Worm (Caenorhabditis elegans) whole organism, L2 larva: ENCODE measurements around the gene R04B5.5.

Source experiments
- C34F6.9 ChIP-seq: fragments of 150-350 bp; optimal IDR thresholded peaks from 2 replicates; lab custom pipeline; 2014; ENCODE audit warnings: missing biosample characterization, missing genetic modification characterization
- R02D3.7 ChIP-seq: fragments of 150-350 bp; optimal IDR thresholded peaks from 2 replicates; lab custom pipeline; 2014; ENCODE audit warnings: missing biosample characterization, missing genetic modification characterization
- Y55F3AM.14 ChIP-seq: fragments of 200-800 bp; sonication (Bioruptor generic); optimal IDR thresholded peaks from 2 replicates; lab custom pipeline; 2018; ENCODE audit warnings: mild to moderate bottlenecking, missing genetic modification characterization, missing compliant biosample characterization
- alr-1 ChIP-seq: fragments of 150-350 bp; optimal IDR thresholded peaks from 2 replicates; lab custom pipeline; 2014; ENCODE audit warnings: missing biosample characterization, missing genetic modification characterization
- ama-1 ChIP-seq: fragments of 150-350 bp; optimal IDR thresholded peaks from 2 replicates; lab custom pipeline; 2018; ENCODE audit warnings: inconsistent platforms
- blmp-1 ChIP-seq: sonication (generic microtip); optimal IDR thresholded peaks from 2 replicates; lab custom pipeline; 2017; ENCODE audit warnings: missing genetic modification characterization, mild to moderate bottlenecking, missing compliant biosample characterization, antibody characterized with exemption, moderate library complexity; ENCODE audit not compliant: insufficient read depth
- ceh-16 ChIP-seq: fragments of 150-350 bp; optimal IDR thresholded peaks from 2 replicates; lab custom pipeline; 2014; ENCODE audit warnings: missing biosample characterization, missing genetic modification characterization
- crh-2 ChIP-seq: sonication (generic microtip); optimal IDR thresholded peaks from 2 replicates; lab custom pipeline; 2017; ENCODE audit warnings: missing biosample characterization, missing genetic modification characterization
- dmd-4 ChIP-seq: sonication (generic microtip); optimal IDR thresholded peaks from 2 replicates; lab custom pipeline; 2017; ENCODE audit warnings: missing biosample characterization, missing genetic modification characterization
- egl-27 ChIP-seq: sonication (generic microtip); optimal IDR thresholded peaks from 3 replicates; lab custom pipeline; 2017; ENCODE audit warnings: missing biosample characterization, missing genetic modification reagents, missing genetic modification characterization
- elt-1 ChIP-seq: fragments of 150-350 bp; optimal IDR thresholded peaks from 2 replicates; lab custom pipeline; 2014; ENCODE audit warnings: missing biosample characterization, missing genetic modification characterization
- elt-3 ChIP-seq: sonication (generic microtip); optimal IDR thresholded peaks from 2 replicates; lab custom pipeline; 2017; ENCODE audit warnings: missing biosample characterization, missing genetic modification characterization
- fos-1 ChIP-seq: fragments of 150-350 bp; optimal IDR thresholded peaks from 2 replicates; lab custom pipeline; 2014; ENCODE audit warnings: missing biosample characterization, missing genetic modification characterization
- gmeb-1 ChIP-seq: fragments of 150-350 bp; optimal IDR thresholded peaks from 2 replicates; lab custom pipeline; 2014; ENCODE audit warnings: missing biosample characterization, missing genetic modification characterization
- lin-11 ChIP-seq: fragments of 150-350 bp; sonication (generic microtip); optimal IDR thresholded peaks from 2 replicates; lab custom pipeline; 2014; ENCODE audit warnings: missing biosample characterization, missing genetic modification characterization, inconsistent platforms, mixed read lengths
- lin-13 ChIP-seq: fragments of 150-350 bp; optimal IDR thresholded peaks from 2 replicates; lab custom pipeline; 2014; ENCODE audit warnings: missing biosample characterization, missing genetic modification reagents, missing genetic modification characterization
- lin-39 ChIP-seq: fragments of 150-350 bp; optimal IDR thresholded peaks from 2 replicates; lab custom pipeline; 2014; ENCODE audit warnings: missing biosample characterization, missing genetic modification reagents, missing genetic modification characterization
- lsy-2 ChIP-seq, 2 experiments: fragments of 150-350 bp in 1 of 2; sonication (generic microtip) in 1 of 2; optimal IDR thresholded peaks; 2 replicates each; lab custom pipeline; 2014 to 2017; ENCODE audit warnings: missing biosample characterization in 2 of 2, missing genetic modification characterization in 2 of 2
- mdl-1 ChIP-seq, 2 experiments: fragments of 150-350 bp in 1 of 2; sonication (generic microtip) in 1 of 2; optimal IDR thresholded peaks; 2 replicates each; lab custom pipeline; 2017; ENCODE audit warnings: missing biosample characterization in 2 of 2, missing genetic modification characterization in 2 of 2
- nhr-10 ChIP-seq: sonication (generic microtip); optimal IDR thresholded peaks from 2 replicates; lab custom pipeline; 2017; ENCODE audit warnings: missing biosample characterization, missing genetic modification characterization
- nhr-11 ChIP-seq: fragments of 150-350 bp; optimal IDR thresholded peaks from 2 replicates; lab custom pipeline; 2014; ENCODE audit warnings: missing biosample characterization, missing genetic modification characterization
- nhr-12 ChIP-seq: fragments of 150-350 bp; optimal IDR thresholded peaks from 2 replicates; lab custom pipeline; 2014; ENCODE audit warnings: missing biosample characterization, missing genetic modification characterization
- nhr-129 ChIP-seq: fragments of 150-350 bp; optimal IDR thresholded peaks from 2 replicates; lab custom pipeline; 2014; ENCODE audit warnings: missing biosample characterization, missing genetic modification characterization
- nhr-21 ChIP-seq: fragments of 150-350 bp; optimal IDR thresholded peaks from 2 replicates; lab custom pipeline; 2014; ENCODE audit warnings: missing biosample characterization, missing genetic modification characterization
- nhr-23 ChIP-seq: fragments of 150-350 bp; optimal IDR thresholded peaks from 2 replicates; lab custom pipeline; 2014; ENCODE audit warnings: missing biosample characterization, missing genetic modification reagents, missing genetic modification characterization
- nhr-237 ChIP-seq: fragments of 150-350 bp; optimal IDR thresholded peaks from 2 replicates; lab custom pipeline; 2014; ENCODE audit warnings: missing biosample characterization, missing genetic modification characterization
- nhr-6 ChIP-seq: fragments of 150-350 bp; optimal IDR thresholded peaks from 2 replicates; lab custom pipeline; 2014; ENCODE audit warnings: missing biosample characterization, missing genetic modification characterization
- nhr-77 ChIP-seq: fragments of 150-350 bp; optimal IDR thresholded peaks from 2 replicates; lab custom pipeline; 2014; ENCODE audit warnings: missing biosample characterization, missing genetic modification characterization
- sem-4 ChIP-seq: fragments of 150-350 bp; optimal IDR thresholded peaks from 2 replicates; lab custom pipeline; 2014; ENCODE audit warnings: missing biosample characterization, missing genetic modification reagents, missing genetic modification characterization
- skn-1 ChIP-seq: sonication (generic microtip); optimal IDR thresholded peaks from 2 replicates; lab custom pipeline; 2017; ENCODE audit warnings: missing biosample characterization, missing genetic modification characterization
- sma-9 ChIP-seq, 2 experiments: fragments of 150-350 bp in 1 of 2; sonication (generic microtip) in 1 of 2; optimal IDR thresholded peaks; 2 replicates each; lab custom pipeline; 2014 to 2016; ENCODE audit warnings: missing genetic modification characterization in 2 of 2, mild to moderate bottlenecking in 1 of 2, missing biosample characterization in 1 of 2, missing compliant biosample characterization in 1 of 2, missing genetic modification reagents in 1 of 2, moderate library complexity in 1 of 2
- snpc-4 ChIP-seq: fragments of 150-350 bp; optimal IDR thresholded peaks from 2 replicates; lab custom pipeline; 2014; ENCODE audit warnings: missing biosample characterization, missing genetic modification characterization
- unc-39 ChIP-seq: fragments of 150-350 bp; optimal IDR thresholded peaks from 2 replicates; lab custom pipeline; 2014; ENCODE audit warnings: missing biosample characterization, missing genetic modification characterization
- zag-1 ChIP-seq: fragments of 150-350 bp; optimal IDR thresholded peaks from 2 replicates; lab custom pipeline; 2014; ENCODE audit warnings: missing biosample characterization, missing genetic modification characterization
- ztf-1 ChIP-seq: fragments of 200-800 bp; sonication (Bioruptor generic); conservative IDR thresholded peaks from 2 replicates; pipeline ENCODE4 v1.3.6; 2022; ENCODE audit warnings: missing genetic modification characterization, missing compliant biosample characterization
- ztf-11 ChIP-seq: sonication (generic microtip); optimal IDR thresholded peaks from 2 replicates; lab custom pipeline; 2017; ENCODE audit warnings: missing biosample characterization, missing genetic modification characterization
- ztf-4 ChIP-seq: fragments of 150-350 bp; optimal IDR thresholded peaks from 2 replicates; lab custom pipeline; 2014; ENCODE audit warnings: missing biosample characterization, missing genetic modification characterization

Gene R04B5.5

ce11 chrV:10078244-10078643, 9.0 kb upstream of the R04B5.5 start, which contains the start of gene R04B5.1:
TSS of gene R04B5.1 (minus strand) at chrV:10078344.
- TF ChIP-seq Y55F3AM.14 (no peak), blmp-1 (tag; lab: Kevin White, UChicago) (no peak), gmeb-1 (tag; lab: Kevin White, UChicago) (no peak), lin-13 (no peak), nhr-12 (tag; lab: Kevin White, UChicago) (no peak), ztf-4 (tag; lab: Kevin White, UChicago) (no peak), R02D3.7 (tag; lab: Kevin White, UChicago) (no peak), skn-1 (tag; lab: Kevin White, UChicago) (no peak), nhr-11 (tag; lab: Kevin White, UChicago) (no peak), lsy-2 (tag; optimal IDR thresholded peaks at IDR 0.05; lab: Kevin White, UChicago) (no peak), mdl-1 (tag; optimal IDR thresholded peaks at IDR 0.05; lab: Kevin White, UChicago) (no peak), fos-1 (no peak), snpc-4 (no peak)

ce11 chrV:10080905-10081304, 6.4 kb upstream of the R04B5.5 start:
- TF ChIP-seq elt-1 (tag; lab: Kevin White, UChicago) (no peak), zag-1 (tag; lab: Kevin White, UChicago) (no peak), ztf-1 (GFP tag; lab: Robert Waterston, UW) (no peak), sem-4 (tag; lab: Kevin White, UChicago) (no peak), alr-1 (tag; lab: Kevin White, UChicago) (no peak), ztf-11 (tag; lab: Kevin White, UChicago) (no peak), nhr-129 (tag; lab: Kevin White, UChicago) (no peak), dmd-4 (tag; lab: Kevin White, UChicago) (no peak), sma-9 (GFP tag; optimal IDR thresholded peaks at IDR 0.05; lab: Kevin White, UChicago) (no peak), sma-9 (tag; optimal IDR thresholded peaks at IDR 0.05; lab: Kevin White, UChicago) (no peak), nhr-237 (tag; lab: Kevin White, UChicago) (no peak), lin-11 (tag; lab: Kevin White, UChicago) (no peak), nhr-21 (tag; lab: Kevin White, UChicago) (no peak), ama-1 (lab: Kevin White, UChicago) (no peak), C34F6.9 (no peak), nhr-12 (tag; lab: Kevin White, UChicago) (no peak), unc-39 (tag; lab: Kevin White, UChicago) (no peak)
- TF ChIP-seq, all 48 proteins: peak for 0

- no peak for TF ChIP-seq nhr-10 (tag; lab: Kevin White, UChicago)
- no peak for TF ChIP-seq ztf-4 (tag; lab: Kevin White, UChicago)
- no peak for TF ChIP-seq elt-1 (tag; lab: Kevin White, UChicago)
- TF ChIP-seq nhr-6 (tag; lab: Kevin White, UChicago) = no peak
- no peak for TF ChIP-seq skn-1 (tag; lab: Kevin White, UChicago)
- no peak for TF ChIP-seq crh-2 (tag; lab: Kevin White, UChicago)
- TF ChIP-seq sma-9 (GFP tag; optimal IDR thresholded peaks at IDR 0.05; lab: Kevin White, UChicago) = no peak
- TF ChIP-seq sma-9 (tag; optimal IDR thresholded peaks at IDR 0.05; lab: Kevin White, UChicago) = no peak
- TF ChIP-seq lin-13 = no peak
- no peak for TF ChIP-seq egl-27 (tag; lab: Kevin White, UChicago)
- TF ChIP-seq lin-39 (tag; lab: Kevin White, UChicago) = no peak
- TF ChIP-seq elt-3 (tag; lab: Kevin White, UChicago) = no peak
- TF ChIP-seq ceh-16 (tag; lab: Kevin White, UChicago) = no peak
- no peak for TF ChIP-seq blmp-1 (tag; lab: Kevin White, UChicago)
- no peak for TF ChIP-seq ztf-1 (GFP tag; lab: Robert Waterston, UW)
- no peak for TF ChIP-seq alr-1 (tag; lab: Kevin White, UChicago)
- TF ChIP-seq nhr-21 (tag; lab: Kevin White, UChicago) = no peak
- TF ChIP-seq nhr-23 (tag; lab: Kevin White, UChicago) = no peak
- no peak for TF ChIP-seq nhr-77 (tag; lab: Kevin White, UChicago)
- TF ChIP-seq fos-1 = no peak
- TF ChIP-seq snpc-4 = no peak
Measured at ce11 chrV:10081636-10082035, 5.6 kb upstream of the R04B5.5 start, which contains the start of gene nhr-205. TSS of gene nhr-205 (minus strand) at chrV:10081776.
